Fruit fly (Drosophila melanogaster): ENCODE data around the gene tara.

dm6 chr3R:16241102-16241779 is 15.8 kb downstream of the tara start:
- TF ChIP-seq CG11617 (GFP tag; optimal IDR thresholded peaks at IDR 0.05) = no peak
- TF ChIP-seq toe (GFP tag; optimal IDR thresholded peaks at IDR 0.05) = peak; percentile 81
- TF ChIP-seq CG1620 (GFP tag; optimal IDR thresholded peaks at IDR 0.05) = peak; percentile 1
- peak; percentile 89 for TF ChIP-seq CG12768 (GFP tag; optimal IDR thresholded peaks at IDR 0.05)
- TF ChIP-seq kay (GFP tag; ENCODE audit: borderline replicate concordance) = peak; percentile 97
- peak in 1 of 2 experiments; percentile 76 for TF ChIP-seq cnc (optimal IDR thresholded peaks at IDR 0.05)
